Worm (Caenorhabditis elegans) whole organism, L1 larva: ENCODE results near the gene glb-19.

Source experiments
- C16A3.4 ChIP-seq: fragments of 150-350 bp; optimal IDR thresholded peaks from 2 replicates; lab custom pipeline; 2014; ENCODE audit warnings: missing biosample characterization, missing genetic modification characterization
- C34B4.2 ChIP-seq: sonication (generic microtip); optimal IDR thresholded peaks from 2 replicates; lab custom pipeline; 2017; ENCODE audit warnings: mild to moderate bottlenecking, missing genetic modification characterization, missing compliant biosample characterization
- F16B12.6 ChIP-seq: fragments of 150-350 bp; optimal IDR thresholded peaks from 2 replicates; lab custom pipeline; 2014; ENCODE audit warnings: missing biosample characterization, missing genetic modification characterization
- aha-1 ChIP-seq: fragments of 150-350 bp; optimal IDR thresholded peaks from 2 replicates; lab custom pipeline; 2014; ENCODE audit warnings: missing biosample characterization, missing genetic modification characterization
- ceh-8 ChIP-seq: fragments of 200-800 bp; sonication (Bioruptor generic); optimal IDR thresholded peaks from 2 replicates; lab custom pipeline; 2018; ENCODE audit warnings: mild to moderate bottlenecking, missing genetic modification characterization, moderate library complexity, missing compliant biosample characterization
- ceh-82 ChIP-seq, 3 experiments: fragments of 150-350 bp in 1 of 3; sonication (generic microtip) in 2 of 3; optimal IDR thresholded peaks; 2 replicates each; lab custom pipeline; 2014 to 2017; ENCODE audit warnings: missing biosample characterization in 3 of 3, missing genetic modification characterization in 3 of 3
- ceh-88 ChIP-seq: fragments of 200-800 bp; sonication (Bioruptor generic); IDR thresholded peaks from 2 replicates; pipeline ENCODE4 v1.3.6; 2022; ENCODE audit warnings: missing genetic modification characterization, missing compliant biosample characterization
- ceh-90 ChIP-seq: sonication (generic microtip); optimal IDR thresholded peaks from 2 replicates; lab custom pipeline; 2016; ENCODE audit warnings: missing genetic modification characterization, missing compliant biosample characterization
- ces-1 ChIP-seq: fragments of 150-350 bp; optimal IDR thresholded peaks from 2 replicates; lab custom pipeline; 2014; ENCODE audit warnings: missing biosample characterization, missing genetic modification reagents, missing genetic modification characterization
- efl-1 ChIP-seq, 4 experiments: fragments of 150-350 bp; optimal IDR thresholded peaks in 3 of 4; peaks in 1 of 4; 1 replicate in 1 of 4; 2 replicates in 3 of 4; lab custom pipeline; 2014; ENCODE audit warnings: missing biosample characterization in 2 of 4, missing genetic modification characterization in 2 of 4, missing genetic modification reagents in 2 of 4
- elt-3 ChIP-seq, 6 experiments: fragments of 150-350 bp in 1 of 6; sonication (generic microtip); optimal IDR thresholded peaks; 2 replicates each; lab custom pipeline; 2017 to 2018; ENCODE audit warnings: missing biosample characterization in 6 of 6, missing genetic modification characterization in 6 of 6, inconsistent platforms in 1 of 6
- fkh-10 ChIP-seq: sonication (generic microtip); optimal IDR thresholded peaks from 2 replicates; lab custom pipeline; 2017; ENCODE audit warnings: missing biosample characterization, missing genetic modification reagents, missing genetic modification characterization
- fkh-4 ChIP-seq: sonication (generic microtip); optimal IDR thresholded peaks from 2 replicates; lab custom pipeline; 2016; ENCODE audit warnings: missing compliant biosample characterization, missing genetic modification characterization, borderline replicate concordance
- fkh-8 ChIP-seq: sonication (generic microtip); optimal IDR thresholded peaks from 2 replicates; lab custom pipeline; 2016; ENCODE audit warnings: mild to moderate bottlenecking, missing genetic modification characterization, missing compliant biosample characterization
- grh-1 ChIP-seq: fragments of 200-800 bp; sonication (Bioruptor generic); IDR thresholded peaks from 2 replicates; pipeline ENCODE4 v1.3.6; 2022; ENCODE audit warnings: missing genetic modification reagents, missing genetic modification characterization, missing compliant biosample characterization
- hpl-2 ChIP-seq: fragments of 150-350 bp; optimal IDR thresholded peaks from 2 replicates; lab custom pipeline; 2014; ENCODE audit warnings: missing biosample characterization, missing genetic modification reagents, missing genetic modification characterization
- jun-1 ChIP-seq: fragments of 150-350 bp; optimal IDR thresholded peaks from 2 replicates; lab custom pipeline; 2014; ENCODE audit warnings: missing biosample characterization, missing genetic modification reagents, missing genetic modification characterization
- lin-14 ChIP-seq: fragments of 200-800 bp; sonication (Bioruptor generic); optimal IDR thresholded peaks from 2 replicates; lab custom pipeline; 2018; ENCODE audit warnings: mild to moderate bottlenecking, missing genetic modification characterization, moderate library complexity, missing compliant biosample characterization
- lin-15B ChIP-seq: fragments of 150-350 bp; sonication (generic microtip); optimal IDR thresholded peaks from 3 replicates; lab custom pipeline; 2014; ENCODE audit warnings: missing biosample characterization, missing genetic modification characterization
- lin-35 ChIP-seq, 2 experiments: fragments of 150-350 bp; optimal IDR thresholded peaks; 2 replicates each; lab custom pipeline; 2014; ENCODE audit warnings: missing biosample characterization in 2 of 2, missing genetic modification characterization in 2 of 2, missing genetic modification reagents in 2 of 2
- lin-39 ChIP-seq: fragments of 150-350 bp; optimal IDR thresholded peaks from 2 replicates; lab custom pipeline; 2014; ENCODE audit warnings: missing biosample characterization, missing genetic modification reagents, missing genetic modification characterization
- lsy-2 ChIP-seq, 2 experiments: fragments of 150-350 bp; optimal IDR thresholded peaks; 2 replicates each; lab custom pipeline; 2014; ENCODE audit warnings: missing biosample characterization in 2 of 2, missing genetic modification characterization in 2 of 2
- mdl-1 ChIP-seq, 2 experiments: fragments of 150-350 bp; optimal IDR thresholded peaks; 2 replicates each; lab custom pipeline; 2014 to 2017; ENCODE audit warnings: missing biosample characterization in 2 of 2, missing genetic modification characterization in 2 of 2, inconsistent platforms in 1 of 2
- mef-2 ChIP-seq: fragments of 150-350 bp; optimal IDR thresholded peaks from 2 replicates; lab custom pipeline; 2014; ENCODE audit warnings: missing biosample characterization, missing genetic modification characterization
- mep-1 ChIP-seq: fragments of 150-350 bp; optimal IDR thresholded peaks from 2 replicates; lab custom pipeline; 2014; ENCODE audit warnings: missing biosample characterization, missing genetic modification characterization
- nhr-12 ChIP-seq: sonication (generic microtip); optimal IDR thresholded peaks from 2 replicates; lab custom pipeline; 2017; ENCODE audit warnings: missing biosample characterization, missing genetic modification characterization
- nhr-19 ChIP-seq: fragments of 200-800 bp; sonication (Bioruptor generic); conservative IDR thresholded peaks from 2 replicates; pipeline ENCODE4 v1.3.6; 2022; ENCODE audit warnings: missing genetic modification characterization, missing compliant biosample characterization
- nhr-20 ChIP-seq: sonication (generic microtip); optimal IDR thresholded peaks from 2 replicates; lab custom pipeline; 2016; ENCODE audit warnings: mild to moderate bottlenecking, missing genetic modification characterization, missing compliant biosample characterization
- nhr-28 ChIP-seq: fragments of 150-350 bp; optimal IDR thresholded peaks from 2 replicates; lab custom pipeline; 2014; ENCODE audit warnings: missing biosample characterization, missing genetic modification characterization
- nhr-47 ChIP-seq: sonication (generic microtip); optimal IDR thresholded peaks from 2 replicates; lab custom pipeline; 2016; ENCODE audit warnings: mild to moderate bottlenecking, missing genetic modification characterization, moderate library complexity, missing compliant biosample characterization
- nhr-77 ChIP-seq: fragments of 150-350 bp; optimal IDR thresholded peaks from 2 replicates; lab custom pipeline; 2014; ENCODE audit warnings: missing biosample characterization, missing genetic modification characterization
- nhr-85 ChIP-seq: sonication (generic microtip); peaks from one replicate; lab custom pipeline; 2016; ENCODE audit warnings: missing genetic modification characterization, inconsistent platforms, missing compliant biosample characterization
- nhr-90 ChIP-seq: sonication (generic microtip); optimal IDR thresholded peaks from 2 replicates; lab custom pipeline; 2016; ENCODE audit warnings: mild to moderate bottlenecking, missing genetic modification characterization, missing compliant biosample characterization; ENCODE audit not compliant: poor library complexity
- pag-3 ChIP-seq: sonication (generic microtip); optimal IDR thresholded peaks from 2 replicates; lab custom pipeline; 2017; ENCODE audit warnings: missing genetic modification characterization, mild to moderate bottlenecking, missing compliant biosample characterization, antibody characterized with exemption, borderline replicate concordance; ENCODE audit not compliant: insufficient read depth
- pqm-1 ChIP-seq: sonication (generic microtip); optimal IDR thresholded peaks from 3 replicates; lab custom pipeline; 2017; ENCODE audit warnings: missing biosample characterization, missing genetic modification characterization
- rnt-1 ChIP-seq: sonication (generic microtip); optimal IDR thresholded peaks from 2 replicates; lab custom pipeline; 2016; ENCODE audit warnings: mild to moderate bottlenecking, missing genetic modification characterization, moderate library complexity, missing compliant biosample characterization
- skn-1 ChIP-seq: fragments of 150-350 bp; optimal IDR thresholded peaks from 2 replicates; lab custom pipeline; 2014; ENCODE audit warnings: missing biosample characterization, missing genetic modification characterization
- snu-23 ChIP-seq: sonication (generic microtip); optimal IDR thresholded peaks from 2 replicates; lab custom pipeline; 2016; ENCODE audit warnings: missing genetic modification characterization, missing compliant biosample characterization
- swsn-7 ChIP-seq: sonication (generic microtip); optimal IDR thresholded peaks from 2 replicates; lab custom pipeline; 2016; ENCODE audit warnings: missing genetic modification characterization, missing compliant biosample characterization
- tlp-1 ChIP-seq: fragments of 150-350 bp; optimal IDR thresholded peaks from 2 replicates; lab custom pipeline; 2014; ENCODE audit warnings: missing biosample characterization, missing genetic modification characterization
- unc-130 ChIP-seq: fragments of 150-350 bp; optimal IDR thresholded peaks from 2 replicates; lab custom pipeline; 2017; ENCODE audit warnings: missing biosample characterization, missing genetic modification characterization, inconsistent platforms
- unc-30 ChIP-seq: sonication (generic microtip); optimal IDR thresholded peaks from 2 replicates; lab custom pipeline; 2017; ENCODE audit warnings: missing biosample characterization, missing genetic modification characterization
- unc-98 ChIP-seq: fragments of 200-800 bp; sonication (Bioruptor generic); IDR thresholded peaks from 2 replicates; pipeline ENCODE4 v1.3.6; 2022; ENCODE audit warnings: missing genetic modification characterization, missing compliant biosample characterization
- zip-4 ChIP-seq: fragments of 200-800 bp; sonication (Bioruptor generic); optimal IDR thresholded peaks from 2 replicates; lab custom pipeline; 2018; ENCODE audit warnings: mild to moderate bottlenecking, missing genetic modification characterization, moderate library complexity, missing compliant biosample characterization
- ztf-11 ChIP-seq, 2 experiments: sonication (generic microtip); optimal IDR thresholded peaks; 2 replicates each; lab custom pipeline; 2016 to 2017; ENCODE audit warnings: missing genetic modification characterization in 2 of 2, missing biosample characterization in 1 of 2, missing compliant biosample characterization in 1 of 2
- ztf-4 ChIP-seq: fragments of 150-350 bp; optimal IDR thresholded peaks from 2 replicates; lab custom pipeline; 2014; ENCODE audit warnings: missing biosample characterization, missing genetic modification characterization

The glb-19 gene

ce11 chrIV:10699660-10700059 lies 45.7 kb upstream of the glb-19 start, which contains the start of gene R102.11:
TSS of gene R102.11 (minus strand) at chrIV:10699760.
- no peak for TF ChIP-seq fkh-10
- no peak for TF ChIP-seq pqm-1 (tag; lab: Kevin White, UChicago)
- TF ChIP-seq ceh-8 (GFP tag; lab: Kevin White, UChicago), result no peak
- TF ChIP-seq swsn-7 (tag; lab: Kevin White, UChicago), result no peak
- TF ChIP-seq rnt-1, result no peak
- TF ChIP-seq hpl-2, result no peak
- no peak for TF ChIP-seq ceh-90 (tag; lab: Kevin White, UChicago)
- no peak for TF ChIP-seq mep-1 (tag; lab: Kevin White, UChicago)
- no peak for TF ChIP-seq pag-3 (tag; lab: Kevin White, UChicago)
- TF ChIP-seq lin-15B (tag; lab: Kevin White, UChicago), result no peak
- TF ChIP-seq jun-1, result no peak

- no peak for TF ChIP-seq C16A3.4 (tag; lab: Kevin White, UChicago)
- no peak for TF ChIP-seq ces-1
- no peak for TF ChIP-seq nhr-85
- no peak for TF ChIP-seq mef-2
- no peak for TF ChIP-seq fkh-4 (tag; lab: Kevin White, UChicago)
These were observed 45.1 kb upstream of the glb-19 start for ce11 chrIV:10699000-10699399.

ce11 chrIV:10698486-10698885 lies 44.5 kb upstream of the glb-19 start:
- no peak for TF ChIP-seq nhr-77
- TF ChIP-seq aha-1 (tag; lab: Kevin White, UChicago), result no peak
- no peak for TF ChIP-seq mef-2
- no peak for TF ChIP-seq nhr-90 (tag; lab: Kevin White, UChicago)
- TF ChIP-seq fkh-8 (tag; lab: Kevin White, UChicago), result no peak
- no peak for TF ChIP-seq elt-3 (tag; optimal IDR thresholded peaks at IDR 0.05; lab: Kevin White, UChicago)
- TF ChIP-seq C34B4.2, result no peak
- no peak for TF ChIP-seq unc-130
- TF ChIP-seq unc-30 (tag; lab: Kevin White, UChicago), result no peak
- TF ChIP-seq lin-39 (tag; lab: Kevin White, UChicago), result no peak
- TF ChIP-seq ztf-4, result no peak
- TF ChIP-seq F16B12.6, result no peak

- TF ChIP-seq skn-1 (tag; lab: Kevin White, UChicago), result peak; percentile 71
- peak in 1 of 2 experiments; percentile 83 for TF ChIP-seq mdl-1 (tag; optimal IDR thresholded peaks at IDR 0.05; lab: Kevin White, UChicago)
- TF ChIP-seq snu-23 (GFP tag; lab: Kevin White, UChicago), result peak; percentile 75
- TF ChIP-seq hpl-2, result peak; percentile 52
- no peak for TF ChIP-seq ztf-11 (tag; optimal IDR thresholded peaks at IDR 0.05; lab: Kevin White, UChicago)
- peak; percentile 66 to 86 for TF ChIP-seq lsy-2 (tag; optimal IDR thresholded peaks at IDR 0.05; lab: Kevin White, UChicago)
- no peak for TF ChIP-seq nhr-12 (tag; lab: Kevin White, UChicago)
- peak; percentile 97 for TF ChIP-seq lin-14 (GFP tag; lab: Kevin White, UChicago)
- TF ChIP-seq grh-1 (GFP tag; lab: Robert Waterston, UW), result peak; percentile 37
- TF ChIP-seq lin-35 (GFP tag; optimal IDR thresholded peaks at IDR 0.05; lab: Kevin White, UChicago), result peak; percentile 79 to 90
- no peak for TF ChIP-seq ceh-8 (GFP tag; lab: Kevin White, UChicago)
- peak; percentile 2 for TF ChIP-seq zip-4 (GFP tag; lab: Kevin White, UChicago)
- peak; percentile 86 for TF ChIP-seq nhr-20
- peak; percentile 65 to 90 for TF ChIP-seq efl-1 (optimal IDR thresholded peaks at IDR 0.05; lab: Kevin White, UChicago)
- peak; percentile 90 to 99 for TF ChIP-seq efl-1 (GFP tag; optimal IDR thresholded peaks at IDR 0.05 in 1 of 2; lab: Kevin White, UChicago)
- TF ChIP-seq ceh-82 (tag; optimal IDR thresholded peaks at IDR 0.05; lab: Kevin White, UChicago), result peak in 1 of 3 experiments; percentile 77
- no peak for TF ChIP-seq tlp-1
- TF ChIP-seq ceh-88 (GFP tag; lab: Robert Waterston, UW), result no peak
- 0 out of 2 replicates have a peak, but pooled peaks have one; percentile 32 for TF ChIP-seq unc-98 (GFP tag; lab: Robert Waterston, UW)
- peak; percentile 70 for TF ChIP-seq nhr-19 (GFP tag; lab: Robert Waterston, UW)
- TF ChIP-seq elt-3 (tag; optimal IDR thresholded peaks at IDR 0.05; lab: Kevin White, UChicago), result peak in 2 of 6 experiments; percentile 46 to 77
- peak; percentile 53 for TF ChIP-seq nhr-47 (tag; lab: Kevin White, UChicago)
- TF ChIP-seq ztf-4, result no peak
- TF ChIP-seq nhr-28, result no peak
These were observed 43.4 kb upstream of the glb-19 start, which contains the start of gene allo-1 for ce11 chrIV:10697022-10697979. TSS of gene allo-1 (minus strand) at chrIV:10697072.
